Worm (Caenorhabditis elegans): ENCODE results near the gene cyb-1.

Gene cyb-1

DNA sequence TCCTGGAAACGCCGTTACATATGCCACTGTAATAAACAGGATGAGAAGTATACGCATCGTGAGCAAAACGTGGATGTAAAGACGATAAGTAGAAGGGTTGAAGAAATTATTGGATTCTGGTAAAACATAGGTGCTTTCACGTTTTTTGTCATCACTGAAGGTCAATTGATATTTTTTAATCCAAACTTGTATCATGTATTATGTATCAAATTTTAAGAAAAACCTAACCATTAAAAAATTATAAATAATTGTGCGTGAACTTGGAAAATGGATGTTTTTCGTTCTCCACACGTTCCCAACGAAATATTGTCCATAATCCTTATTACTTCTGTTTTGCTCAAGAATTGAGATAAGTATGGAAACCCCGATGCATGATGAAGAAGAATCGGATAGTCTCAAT, 44.9 kb upstream of the cyb-1 start, which contains the start of gene R102.8:
TSS of gene R102.8 (minus strand) at position 101 of the 400 bp plus-strand sequence.
- TF ChIP-seq nfya-1 (tag; optimal IDR thresholded peaks at IDR 0.05) (no peak), unc-3 (GFP tag; conservative IDR thresholded peaks at IDR 0.05) (no peak), unc-3 (tag; optimal IDR thresholded peaks at IDR 0.05) (no peak)

ce11 chrIV:10695203-10695602, 39.8 kb upstream of the cyb-1 start, which contains the start of gene R102.4:
TSS of gene R102.4 (minus strand) at chrIV:10695303.
- TF ChIP-seq madf-2 (tag; optimal IDR thresholded peaks at IDR 0.05), result no peak
- no peak for TF ChIP-seq fkh-6 (tag; optimal IDR thresholded peaks at IDR 0.05)
- TF ChIP-seq K02D7.2 (tag; optimal IDR thresholded peaks at IDR 0.05), result no peak
- TF ChIP-seq tbx-2 (tag; optimal IDR thresholded peaks at IDR 0.05), result no peak
- TF ChIP-seq pha-4 (tag; optimal IDR thresholded peaks at IDR 0.05), result no peak
- no peak for TF ChIP-seq che-1 (tag; optimal IDR thresholded peaks at IDR 0.05)
- no peak for TF ChIP-seq hlh-30 (tag; optimal IDR thresholded peaks at IDR 0.05; ENCODE audit: insufficient read depth)
- no peak for TF ChIP-seq nhr-232 (tag; optimal IDR thresholded peaks at IDR 0.05)

DNA sequence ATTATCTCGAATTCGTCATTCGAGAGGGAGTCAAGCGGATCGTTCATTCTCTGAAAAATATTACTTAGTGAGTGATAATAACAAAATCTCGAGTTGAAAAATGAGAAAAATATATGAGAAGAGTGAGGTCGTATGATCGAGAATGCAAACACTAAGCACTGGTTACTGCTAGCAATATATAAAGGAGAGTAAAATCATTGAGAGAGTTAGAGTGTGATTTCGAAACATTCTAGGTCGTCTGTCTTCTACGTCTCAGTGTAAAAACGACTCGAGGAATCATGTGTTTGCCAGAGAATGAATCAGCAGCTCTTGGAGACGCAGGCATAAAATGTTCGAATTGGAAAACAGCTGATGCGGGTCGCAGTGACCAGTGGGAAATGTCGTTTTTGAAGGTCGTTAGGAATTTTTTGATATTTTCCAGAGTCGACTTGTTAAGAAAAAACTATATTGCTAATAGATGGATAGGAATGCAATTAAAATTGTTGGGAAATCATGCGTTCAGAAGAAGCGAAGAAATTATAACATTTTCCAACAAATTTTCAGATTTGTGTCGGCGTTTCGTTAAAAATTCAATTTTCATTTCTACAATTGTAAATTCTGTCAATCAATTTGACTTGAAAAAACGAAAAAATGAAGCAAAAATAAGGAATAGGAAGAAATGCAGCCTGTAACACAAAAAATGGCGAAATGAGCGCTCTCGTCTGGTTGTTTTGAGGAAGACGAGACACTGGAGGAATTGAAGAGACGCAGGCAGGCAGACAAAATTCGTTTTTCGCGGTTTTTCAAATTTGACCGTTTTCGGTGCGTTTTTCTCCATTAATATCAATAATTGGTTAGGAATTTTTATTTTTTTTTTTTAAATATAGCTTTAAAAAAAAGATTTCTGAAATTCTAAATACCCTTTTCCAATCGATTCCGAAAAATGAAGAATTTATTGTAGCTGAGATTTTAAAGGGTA, 37.7 kb upstream of the cyb-1 start, which contains the start of gene allo-1:
TSS of gene allo-1 (minus strand) at position 51 of the 958 bp plus-strand sequence.
- no peak for TF ChIP-seq npax-4 (tag; optimal IDR thresholded peaks at IDR 0.05)
- TF ChIP-seq F13H6.1 (tag; optimal IDR thresholded peaks at IDR 0.05), result no peak
- TF ChIP-seq pat-9 (tag; optimal IDR thresholded peaks at IDR 0.05), result no peak
- no peak for TF ChIP-seq ceh-48 (tag; optimal IDR thresholded peaks at IDR 0.05)
- TF ChIP-seq hlh-30 (tag; optimal IDR thresholded peaks at IDR 0.05; ENCODE audit: insufficient read depth), result peak; percentile 79
- no peak for TF ChIP-seq pag-3 (tag; optimal IDR thresholded peaks at IDR 0.05; ENCODE audit: borderline replicate concordance)
- TF ChIP-seq madf-2 (tag; optimal IDR thresholded peaks at IDR 0.05), result no peak
- TF ChIP-seq unc-55 (GFP tag; optimal IDR thresholded peaks at IDR 0.05), result peak; percentile 23
- TF ChIP-seq gmeb-2 (tag; optimal IDR thresholded peaks at IDR 0.05), result no peak
- TF ChIP-seq elt-4 (tag; optimal IDR thresholded peaks at IDR 0.05), result no peak
- no peak for TF ChIP-seq mec-3 (tag; optimal IDR thresholded peaks at IDR 0.05; ENCODE audit: borderline replicate concordance)
- TF ChIP-seq che-1 (tag; optimal IDR thresholded peaks at IDR 0.05), result no peak
- TF ChIP-seq ceh-18 (tag; optimal IDR thresholded peaks at IDR 0.05), result peak; percentile 28

- TF ChIP-seq sdc-2 (tag; optimal IDR thresholded peaks at IDR 0.05) (no peak), hlh-8 (tag; optimal IDR thresholded peaks at IDR 0.05) (no peak), fkh-10 (GFP tag; optimal IDR thresholded peaks at IDR 0.05) (no peak), ets-4 (tag; optimal IDR thresholded peaks at IDR 0.05) (no peak), K02D7.2 (tag; optimal IDR thresholded peaks at IDR 0.05) (no peak), nfya-1 (tag; optimal IDR thresholded peaks at IDR 0.05) (no peak), elt-4 (tag; optimal IDR thresholded peaks at IDR 0.05) (no peak), ceh-14 (tag; optimal IDR thresholded peaks at IDR 0.05) (no peak), C38D4.7 (GFP tag; optimal IDR thresholded peaks at IDR 0.05) (no peak), unc-86 (tag; optimal IDR thresholded peaks at IDR 0.05) (no peak), ceh-19 (GFP tag; optimal IDR thresholded peaks at IDR 0.05) (no peak), ceh-18 (tag; optimal IDR thresholded peaks at IDR 0.05) (no peak), dve-1 (tag; optimal IDR thresholded peaks at IDR 0.05) (no peak), che-1 (tag; optimal IDR thresholded peaks at IDR 0.05) (no peak), pqm-1 (tag; optimal IDR thresholded peaks at IDR 0.05) (no peak), madf-2 (tag; optimal IDR thresholded peaks at IDR 0.05) (no peak), dmd-4 (tag; optimal IDR thresholded peaks at IDR 0.05; ENCODE audit: borderline replicate concordance) (no peak), ref-2 (tag; optimal IDR thresholded peaks at IDR 0.05) (no peak)
Observed at ce11 chrIV:10698486-10698885, 36.5 kb upstream of the cyb-1 start.
